Worm (Caenorhabditis elegans) whole organism, young adult: ENCODE measurements around the gene col-169.
A peak's percentile ranks its signal among the peaks of the same experiment; 100 is the strongest.

ENCODE experiments used
- B0035.1 ChIP-seq: sonication (generic microtip); optimal IDR thresholded peaks from 2 replicates; lab custom pipeline; 2016; ENCODE audit warnings: missing genetic modification characterization, mild to moderate bottlenecking, missing compliant biosample characterization, missing genotype, missing genetic modification reagents
- C17E4.6 ChIP-seq: fragments of 200-800 bp; sonication (Bioruptor generic); IDR thresholded peaks from 2 replicates; pipeline ENCODE4 v1.3.6; 2022; ENCODE audit warnings: missing genetic modification reagents, missing genetic modification characterization, missing compliant biosample characterization
- F22D6.2 ChIP-seq: sonication (generic microtip); optimal IDR thresholded peaks from 2 replicates; lab custom pipeline; 2016; ENCODE audit warnings: mild to moderate bottlenecking, missing genetic modification characterization, missing compliant biosample characterization
- F37B4.10 ChIP-seq: fragments of 200-800 bp; sonication (Bioruptor generic); IDR thresholded peaks from 2 replicates; pipeline ENCODE4 v1.3.6; 2022; ENCODE audit warnings: missing genetic modification characterization, missing compliant biosample characterization
- F49E8.2 ChIP-seq: sonication (generic microtip); optimal IDR thresholded peaks from 3 replicates; lab custom pipeline; 2017; ENCODE audit warnings: missing genetic modification characterization, mild to moderate bottlenecking, missing compliant biosample characterization, antibody characterized with exemption, moderate library complexity; ENCODE audit not compliant: insufficient read depth
- F57A8.1 ChIP-seq: fragments of 200-800 bp; sonication (Bioruptor generic); optimal IDR thresholded peaks from 2 replicates; lab custom pipeline; 2018; ENCODE audit warnings: mild to moderate bottlenecking, missing genetic modification characterization, moderate library complexity, missing compliant biosample characterization
- Y95B8A.8 ChIP-seq: fragments of 200-800 bp; sonication (Bioruptor generic); IDR thresholded peaks from 2 replicates; pipeline ENCODE4 v1.3.6; 2022; ENCODE audit warnings: missing genetic modification reagents, missing genetic modification characterization, missing compliant biosample characterization
- ZK185.1 ChIP-seq: sonication (generic microtip); optimal IDR thresholded peaks from 2 replicates; lab custom pipeline; 2016; ENCODE audit warnings: mild to moderate bottlenecking, missing genetic modification characterization, missing compliant biosample characterization; ENCODE audit not compliant: poor library complexity, severe bottlenecking
- akir-1 ChIP-seq: fragments of 200-800 bp; sonication (Bioruptor generic); optimal IDR thresholded peaks from 2 replicates; lab custom pipeline; 2018; ENCODE audit warnings: mild to moderate bottlenecking, missing genetic modification characterization, moderate library complexity, missing compliant biosample characterization
- ama-1 ChIP-seq, 3 experiments: fragments of 150-350 bp in 1 of 3; sonication (generic microtip) in 2 of 3; optimal IDR thresholded peaks; 2 replicates each; lab custom pipeline; 2014 to 2018; ENCODE audit warnings: missing biosample characterization in 2 of 3, missing genetic modification characterization in 2 of 3, missing genetic modification reagents in 2 of 3
- aptf-2 ChIP-seq: fragments of 200-800 bp; sonication (Bioruptor generic); conservative IDR thresholded peaks from 2 replicates; pipeline ENCODE4 v1.3.6; 2022; ENCODE audit warnings: missing genetic modification reagents, missing genetic modification characterization, missing compliant biosample characterization
- attf-3 ChIP-seq: fragments of 200-800 bp; sonication (Bioruptor generic); conservative IDR thresholded peaks from 2 replicates; pipeline ENCODE4 v1.3.6; 2022; ENCODE audit warnings: missing genetic modification reagents, missing genetic modification characterization, missing compliant biosample characterization
- attf-5 ChIP-seq: fragments of 200-800 bp; sonication (Bioruptor generic); optimal IDR thresholded peaks from 2 replicates; lab custom pipeline; 2018; ENCODE audit warnings: mild to moderate bottlenecking, missing genetic modification characterization, missing compliant biosample characterization
- attf-6 ChIP-seq: fragments of 200-800 bp; sonication (Bioruptor generic); IDR thresholded peaks from 2 replicates; pipeline ENCODE4 v1.3.6; 2022; ENCODE audit warnings: missing genetic modification reagents, missing genetic modification characterization, missing compliant biosample characterization
- bed-1 ChIP-seq: fragments of 200-800 bp; sonication (Bioruptor generic); IDR thresholded peaks from 2 replicates; pipeline ENCODE4 v1.3.6; 2022; ENCODE audit warnings: missing genetic modification reagents, missing genetic modification characterization, missing compliant biosample characterization
- chd-7 ChIP-seq: sonication (generic microtip); optimal IDR thresholded peaks from 2 replicates; lab custom pipeline; 2016; ENCODE audit warnings: mild to moderate bottlenecking, missing genetic modification characterization, moderate library complexity, missing compliant biosample characterization
- dox-1 ChIP-seq: fragments of 200-800 bp; sonication (Bioruptor generic); IDR thresholded peaks from 2 replicates; pipeline ENCODE4 v1.3.6; 2022; ENCODE audit warnings: missing genetic modification reagents, missing genetic modification characterization, missing compliant biosample characterization
- dpl-1 ChIP-seq: fragments of 150-350 bp; optimal IDR thresholded peaks from 2 replicates; lab custom pipeline; 2014; ENCODE audit warnings: missing biosample characterization, missing genetic modification reagents, missing genetic modification characterization
- efl-1 ChIP-seq: fragments of 150-350 bp; optimal IDR thresholded peaks from 2 replicates; lab custom pipeline; 2014; ENCODE audit warnings: missing biosample characterization, missing genetic modification reagents, missing genetic modification characterization
- egl-18 ChIP-seq: fragments of 200-800 bp; sonication (Bioruptor generic); IDR thresholded peaks from 2 replicates; pipeline ENCODE4 v1.3.6; 2022; ENCODE audit warnings: missing genetic modification reagents, missing genetic modification characterization, missing compliant biosample characterization
- egl-44 ChIP-seq: fragments of 200-800 bp; sonication (Bioruptor generic); IDR thresholded peaks from 2 replicates; pipeline ENCODE4 v1.3.6; 2022; ENCODE audit warnings: missing genetic modification reagents, missing genetic modification characterization, missing compliant biosample characterization
- egrh-3 ChIP-seq: fragments of 200-800 bp; sonication (Bioruptor generic); IDR thresholded peaks from 2 replicates; pipeline ENCODE4 v1.3.6; 2022; ENCODE audit warnings: missing genetic modification reagents, missing genetic modification characterization, missing compliant biosample characterization
- ets-4 ChIP-seq: fragments of 200-800 bp; sonication (Bioruptor generic); optimal IDR thresholded peaks from 2 replicates; lab custom pipeline; 2018; ENCODE audit warnings: mild to moderate bottlenecking, missing genetic modification characterization, missing compliant biosample characterization
- him-1 ChIP-seq: sonication (generic microtip); optimal IDR thresholded peaks from 2 replicates; lab custom pipeline; 2016; ENCODE audit warnings: missing genotype, missing genetic modification reagents, missing genetic modification characterization, missing compliant biosample characterization
- hmg-1.2 ChIP-seq: fragments of 200-800 bp; sonication (Bioruptor generic); IDR thresholded peaks from 2 replicates; pipeline ENCODE4 v1.3.6; 2022; ENCODE audit warnings: missing genetic modification reagents, missing genetic modification characterization, missing compliant biosample characterization
- hmg-20 ChIP-seq: fragments of 200-800 bp; sonication (Bioruptor generic); IDR thresholded peaks from 2 replicates; pipeline ENCODE4 v1.3.6; 2022; ENCODE audit warnings: missing genetic modification reagents, missing genetic modification characterization, missing compliant biosample characterization
- hrde-1 ChIP-seq: sonication (generic microtip); optimal IDR thresholded peaks from 2 replicates; lab custom pipeline; 2016; ENCODE audit warnings: missing genetic modification characterization, mild to moderate bottlenecking, missing compliant biosample characterization, moderate library complexity, missing genotype, missing genetic modification reagents, borderline replicate concordance
- let-607 ChIP-seq, 2 experiments: fragments of 200-800 bp in 1 of 2; sonication (Bioruptor generic) in 1 of 2; sonication (generic microtip) in 1 of 2; optimal IDR thresholded peaks; 2 replicates each; lab custom pipeline; 2016 to 2018; ENCODE audit warnings: mild to moderate bottlenecking in 2 of 2, missing compliant biosample characterization in 2 of 2, missing genetic modification characterization in 2 of 2, moderate library complexity in 2 of 2, missing genotype in 1 of 2
- lin-26 ChIP-seq: fragments of 200-800 bp; sonication (Bioruptor generic); IDR thresholded peaks from 2 replicates; pipeline ENCODE4 v1.3.6; 2022; ENCODE audit warnings: missing genetic modification reagents, missing genetic modification characterization, missing compliant biosample characterization
- lir-1 ChIP-seq: fragments of 200-800 bp; sonication (Bioruptor generic); conservative IDR thresholded peaks from 2 replicates; pipeline ENCODE4 v1.3.6; 2022; ENCODE audit warnings: missing genetic modification reagents, missing genetic modification characterization, missing compliant biosample characterization
- lsy-27 ChIP-seq: sonication (generic microtip); optimal IDR thresholded peaks from 2 replicates; lab custom pipeline; 2017; ENCODE audit warnings: missing genetic modification characterization, mild to moderate bottlenecking, missing compliant biosample characterization, antibody characterized with exemption, missing genotype, borderline replicate concordance; ENCODE audit not compliant: insufficient read depth
- madf-3 ChIP-seq: fragments of 200-800 bp; sonication (Bioruptor generic); IDR thresholded peaks from 2 replicates; pipeline ENCODE4 v1.3.6; 2022; ENCODE audit warnings: missing genetic modification reagents, missing genetic modification characterization, missing compliant biosample characterization
- mcd-1 ChIP-seq: fragments of 200-800 bp; sonication (Bioruptor generic); IDR thresholded peaks from 2 replicates; pipeline ENCODE4 v1.3.6; 2022; ENCODE audit warnings: missing genetic modification reagents, missing genetic modification characterization, missing compliant biosample characterization
- nfya-1 ChIP-seq: sonication (generic microtip); optimal IDR thresholded peaks from 2 replicates; lab custom pipeline; 2017; ENCODE audit warnings: antibody characterized with exemption, missing compliant biosample characterization, missing genetic modification characterization, borderline replicate concordance; ENCODE audit not compliant: insufficient read depth
- nfya-2 ChIP-seq: fragments of 200-800 bp; sonication (Bioruptor generic); IDR thresholded peaks from 2 replicates; pipeline ENCODE4 v1.3.6; 2022; ENCODE audit warnings: missing genetic modification reagents, missing genetic modification characterization, missing compliant biosample characterization
- nhr-120 ChIP-seq: fragments of 200-800 bp; sonication (Bioruptor generic); IDR thresholded peaks from 2 replicates; pipeline ENCODE4 v1.3.6; 2022; ENCODE audit warnings: missing genetic modification characterization, missing compliant biosample characterization
- nhr-27 ChIP-seq: fragments of 200-800 bp; sonication (Bioruptor generic); optimal IDR thresholded peaks from 2 replicates; lab custom pipeline; 2018; ENCODE audit warnings: mild to moderate bottlenecking, missing genetic modification characterization, moderate library complexity, missing compliant biosample characterization
- nhr-90 ChIP-seq: sonication (generic microtip); optimal IDR thresholded peaks from 2 replicates; lab custom pipeline; 2016; ENCODE audit warnings: missing genotype, mild to moderate bottlenecking, missing genetic modification characterization, missing compliant biosample characterization
- rcor-1 ChIP-seq: fragments of 200-800 bp; sonication (Bioruptor generic); IDR thresholded peaks from 2 replicates; pipeline ENCODE4 v1.3.6; 2022; ENCODE audit warnings: missing genetic modification reagents, missing genetic modification characterization, missing compliant biosample characterization
- repo-1 ChIP-seq: sonication (generic microtip); optimal IDR thresholded peaks from 2 replicates; lab custom pipeline; 2017; ENCODE audit warnings: mild to moderate bottlenecking, missing genetic modification characterization, missing compliant biosample characterization
- sea-2 ChIP-seq: fragments of 200-800 bp; sonication (Bioruptor generic); IDR thresholded peaks from 2 replicates; pipeline ENCODE4 v1.3.6; 2022; ENCODE audit warnings: missing genetic modification characterization, missing compliant biosample characterization
- snpc-1.3 ChIP-seq: sonication (generic microtip); optimal IDR thresholded peaks from 2 replicates; lab custom pipeline; 2017; ENCODE audit warnings: missing genetic modification characterization, mild to moderate bottlenecking, missing compliant biosample characterization, antibody characterized with exemption, moderate library complexity, missing genotype, missing genetic modification reagents; ENCODE audit not compliant: insufficient read depth
- tbp1 ChIP-seq: fragments of 200-800 bp; sonication (Bioruptor generic); optimal IDR thresholded peaks from 2 replicates; lab custom pipeline; 2018; ENCODE audit warnings: mild to moderate bottlenecking, missing genetic modification characterization, missing compliant biosample characterization
- xnd-1 ChIP-seq: sonication (generic microtip); optimal IDR thresholded peaks from 2 replicates; lab custom pipeline; 2016; ENCODE audit warnings: missing genotype, missing genetic modification reagents, missing genetic modification characterization, missing compliant biosample characterization
- zfh-2 ChIP-seq: fragments of 200-800 bp; sonication (Bioruptor generic); conservative IDR thresholded peaks from 2 replicates; pipeline ENCODE4 v1.3.6; 2022; ENCODE audit warnings: missing genetic modification reagents, missing genetic modification characterization, missing compliant biosample characterization
- ztf-25 ChIP-seq: fragments of 200-800 bp; sonication (Bioruptor generic); IDR thresholded peaks from 2 replicates; pipeline ENCODE4 v1.3.6; 2022; ENCODE audit warnings: missing genetic modification reagents, missing genetic modification characterization, missing compliant biosample characterization

Gene col-169

ce11 chrX:6286154-6286553 is 42.8 kb upstream of the col-169 start (continued):
- TF ChIP-seq bed-1 (GFP tag; lab: Robert Waterston, UW) (no peak), lsy-27 (peak; percentile 65), F22D6.2 (tag; lab: Kevin White, UChicago) (no peak), egl-18 (GFP tag; lab: Robert Waterston, UW) (0 out of 2 replicates have a peak, but pooled peaks have one; percentile 42), efl-1 (no peak), nhr-27 (tag; lab: Kevin White, UChicago) (peak; percentile 16), dpl-1 (no peak), hmg-1.2 (GFP tag; lab: Robert Waterston, UW) (peak; percentile 63), mcd-1 (no peak; the same call in 1 of the 2 replicates), nhr-120 (no peak), let-607 (tag; optimal IDR thresholded peaks at IDR 0.05; lab: Kevin White, UChicago) (peak in 1 of 2 experiments; percentile 48), ztf-25 (GFP tag; lab: Robert Waterston, UW) (peak; percentile 94), lin-26 (peak; percentile 97), ama-1 (optimal IDR thresholded peaks at IDR 0.05; lab: Kevin White, UChicago) (no peak), ama-1 (GFP tag; optimal IDR thresholded peaks at IDR 0.05; lab: Kevin White, UChicago) (peak; percentile 67 to 84), F37B4.10 (GFP tag; lab: Robert Waterston, UW) (no peak), F49E8.2 (tag; lab: Kevin White, UChicago) (peak; percentile 27), lir-1 (GFP tag; lab: Robert Waterston, UW) (no peak), rcor-1 (GFP tag; lab: Robert Waterston, UW) (peak; percentile 60; the same call in 1 of the 2 replicates), him-1 (peak; percentile 97), hrde-1 (tag; lab: Kevin White, UChicago) (peak; percentile 74), B0035.1 (tag; lab: Kevin White, UChicago) (peak; percentile 37), repo-1 (tag; lab: Kevin White, UChicago) (no peak), nfya-2 (GFP tag; lab: Robert Waterston, UW) (no peak), nfya-1 (no peak), attf-5 (peak; percentile 56), F57A8.1 (GFP tag; lab: Kevin White, UChicago) (peak; percentile 71), attf-6 (peak; percentile 60; the same call in 1 of the 2 replicates), egl-44 (GFP tag; lab: Robert Waterston, UW) (peak; percentile 86; the same call in 1 of the 2 replicates), zfh-2 (GFP tag; lab: Robert Waterston, UW) (no peak), xnd-1 (tag; lab: Kevin White, UChicago) (no peak), ets-4 (GFP tag; lab: Kevin White, UChicago) (no peak), akir-1 (GFP tag; lab: Kevin White, UChicago) (peak; percentile 2), madf-3 (GFP tag; lab: Robert Waterston, UW) (0 out of 2 replicates have a peak, but pooled peaks have one; percentile 49), attf-3 (GFP tag; lab: Robert Waterston, UW) (no peak), C17E4.6 (GFP tag; lab: Robert Waterston, UW) (no peak), aptf-2 (GFP tag; lab: Robert Waterston, UW) (no peak), hmg-20 (0 out of 2 replicates have a peak, but pooled peaks have one; percentile 57), dox-1 (GFP tag; lab: Robert Waterston, UW) (peak; percentile 62; the same call in 1 of the 2 replicates), sea-2 (GFP tag; lab: Robert Waterston, UW) (peak; percentile 41; the same call in 1 of the 2 replicates), tbp1 (GFP tag; lab: Kevin White, UChicago) (peak; percentile 92), ZK185.1 (tag; lab: Kevin White, UChicago) (peak; percentile 83), snpc-1.3 (tag; lab: Kevin White, UChicago) (peak; percentile 94), chd-7 (peak; percentile 69), Y95B8A.8 (GFP tag; lab: Robert Waterston, UW) (0 out of 2 replicates have a peak, but pooled peaks have one; percentile 27), nhr-90 (tag; lab: Kevin White, UChicago) (peak; percentile 76), egrh-3 (no peak)
